Worm (Caenorhabditis elegans) whole organism, L2 larva: Measurements from ENCODE around the gene Y57G11C.499.

ENCODE experiments used
- fos-1 ChIP-seq: fragments of 150-350 bp; optimal IDR thresholded peaks from 2 replicates; lab custom pipeline; 2014; ENCODE audit warnings: missing biosample characterization, missing genetic modification characterization
- lsy-2 ChIP-seq, 2 experiments: fragments of 150-350 bp in 1 of 2; sonication (generic microtip) in 1 of 2; optimal IDR thresholded peaks; 2 replicates each; lab custom pipeline; 2014 to 2017; ENCODE audit warnings: missing biosample characterization in 2 of 2, missing genetic modification characterization in 2 of 2

- TF ChIP-seq fos-1 (tag; lab: Kevin White, UChicago) (no peak), lsy-2 (tag; optimal IDR thresholded peaks at IDR 0.05; lab: Kevin White, UChicago) (no peak)
Measured at ce11 chrIV:14760845-14761244, 6.1 kb upstream of the Y57G11C.499 start, which contains the start of gene ptp-5.2.
